Worm (Caenorhabditis elegans): ENCODE data around the gene mans-2.
A peak's percentile ranks its signal among the peaks of the same experiment; 100 is the strongest.

mans-2 gene

ce11 chrV:11985384-11985783 is at the start of gene mans-2:
mans-2 (minus strand) TSS chrV:11985484.
- TF ChIP-seq lir-3 (tag; optimal IDR thresholded peaks at IDR 0.05; ENCODE audit: poor library complexity) (no peak), unc-98 (GFP tag; IDR thresholded peaks at IDR 0.05) (no peak), hlh-17 (GFP tag; optimal IDR thresholded peaks at IDR 0.05; ENCODE audit: borderline replicate concordance) (no peak), mef-2 (tag; optimal IDR thresholded peaks at IDR 0.05) (no peak), lin-14 (GFP tag; optimal IDR thresholded peaks at IDR 0.05) (no peak), fkh-4 (tag; optimal IDR thresholded peaks at IDR 0.05; ENCODE audit: borderline replicate concordance) (no peak)

ce11 chrV:12033841-12034240 is 48.6 kb upstream of the mans-2 start:
- TF ChIP-seq nhr-11 (tag; optimal IDR thresholded peaks at IDR 0.05) (no peak), pag-3 (tag; optimal IDR thresholded peaks at IDR 0.05; ENCODE audit: borderline replicate concordance, insufficient read depth) (no peak), fkh-10 (GFP tag; optimal IDR thresholded peaks at IDR 0.05) (no peak), irx-1 (tag; optimal IDR thresholded peaks at IDR 0.05) (no peak), isw-1 (GFP tag; IDR thresholded peaks at IDR 0.05) (no peak), rnt-1 (tag; optimal IDR thresholded peaks at IDR 0.05) (no peak), sox-4 (tag; optimal IDR thresholded peaks at IDR 0.05) (no peak), nhr-76 (tag; optimal IDR thresholded peaks at IDR 0.05) (no peak), lin-14 (GFP tag; optimal IDR thresholded peaks at IDR 0.05) (no peak), ztf-11 (tag; optimal IDR thresholded peaks at IDR 0.05) (no peak), nhr-84 (tag; optimal IDR thresholded peaks at IDR 0.05) (no peak), tbx-2 (tag; optimal IDR thresholded peaks at IDR 0.05) (no peak), egl-27 (tag; optimal IDR thresholded peaks at IDR 0.05) (no peak), C16A3.4 (tag; optimal IDR thresholded peaks at IDR 0.05) (no peak), blmp-1 (tag; optimal IDR thresholded peaks at IDR 0.05) (no peak), C04F5.9 (tag; optimal IDR thresholded peaks at IDR 0.05) (no peak), ets-5 (GFP tag; IDR thresholded peaks at IDR 0.05) (no peak), fkh-4 (tag; optimal IDR thresholded peaks at IDR 0.05; ENCODE audit: borderline replicate concordance) (no peak), mdl-1 (tag; optimal IDR thresholded peaks at IDR 0.05) (no peak), elt-3 (tag; optimal IDR thresholded peaks at IDR 0.05) (no peak)

ce11 chrV:12032060-12032459 is 46.8 kb upstream of the mans-2 start, which contains the start of gene pkc-1:
pkc-1 (minus strand) TSS chrV:12032160.
- TF ChIP-seq mdl-1 (tag; optimal IDR thresholded peaks at IDR 0.05) (no peak), ceh-63 (GFP tag; optimal IDR thresholded peaks at IDR 0.05) (no peak), blmp-1 (tag; optimal IDR thresholded peaks at IDR 0.05) (no peak), fkh-10 (GFP tag; optimal IDR thresholded peaks at IDR 0.05) (no peak), skn-1 (tag; optimal IDR thresholded peaks at IDR 0.05) (no peak), egl-27 (tag; optimal IDR thresholded peaks at IDR 0.05) (no peak)

ce11 chrV:12028151-12028550 is 42.9 kb upstream of the mans-2 start:
- TF ChIP-seq ceh-88 (GFP tag; IDR thresholded peaks at IDR 0.05), result no peak
- TF ChIP-seq efl-1 (optimal IDR thresholded peaks at IDR 0.05), result no peak
- peak in 1 of 2 experiments; percentile 16 for TF ChIP-seq efl-1 (GFP tag; optimal IDR thresholded peaks at IDR 0.05 in 1 of 2)
- TF ChIP-seq zip-4 (GFP tag; optimal IDR thresholded peaks at IDR 0.05), result no peak
- peak; percentile 16 for TF ChIP-seq lin-14 (GFP tag; optimal IDR thresholded peaks at IDR 0.05)
- TF ChIP-seq fkh-8 (tag; optimal IDR thresholded peaks at IDR 0.05), result peak; percentile 61
- TF ChIP-seq dsc-1 (tag; optimal IDR thresholded peaks at IDR 0.05), result peak; percentile 73

- TF ChIP-seq pax-3 (tag; optimal IDR thresholded peaks at IDR 0.05), result peak; percentile 41
- TF ChIP-seq fkh-10 (GFP tag; optimal IDR thresholded peaks at IDR 0.05), result peak; percentile 93
- no peak for TF ChIP-seq efl-3 (GFP tag; optimal IDR thresholded peaks at IDR 0.05)
- TF ChIP-seq efl-1 (optimal IDR thresholded peaks at IDR 0.05), result peak; percentile 15 to 38
- TF ChIP-seq efl-1 (GFP tag; optimal IDR thresholded peaks at IDR 0.05 in 1 of 2), result no peak
- peak; percentile 71 for TF ChIP-seq mep-1 (tag; optimal IDR thresholded peaks at IDR 0.05)
- TF ChIP-seq skn-1 (tag; optimal IDR thresholded peaks at IDR 0.05), result no peak
- peak; percentile 40 for TF ChIP-seq snu-23 (GFP tag; optimal IDR thresholded peaks at IDR 0.05)
- peak; percentile 5 to 67 (median 25) for TF ChIP-seq ceh-82 (tag; optimal IDR thresholded peaks at IDR 0.05)
- TF ChIP-seq hpl-2 (GFP tag; optimal IDR thresholded peaks at IDR 0.05), result no peak
- TF ChIP-seq nhr-19 (GFP tag; conservative IDR thresholded peaks at IDR 0.05), result 0 out of 2 replicates have a peak, but pooled peaks have one; percentile 12
- TF ChIP-seq blmp-1 (tag; optimal IDR thresholded peaks at IDR 0.05), result no peak
- TF ChIP-seq nhr-90 (tag; optimal IDR thresholded peaks at IDR 0.05; ENCODE audit: poor library complexity), result no peak
- no peak for TF ChIP-seq aly-2 (tag; optimal IDR thresholded peaks at IDR 0.05)
- TF ChIP-seq isw-1 (GFP tag; IDR thresholded peaks at IDR 0.05), result peak; percentile 25
- TF ChIP-seq nhr-47 (tag; optimal IDR thresholded peaks at IDR 0.05), result peak; percentile 46
- no peak for TF ChIP-seq nhr-237 (tag; optimal IDR thresholded peaks at IDR 0.05)
- TF ChIP-seq mdl-1 (tag; optimal IDR thresholded peaks at IDR 0.05), result peak in 1 of 2 experiments; percentile 29
- TF ChIP-seq ztf-4 (tag; optimal IDR thresholded peaks at IDR 0.05), result no peak
Measured at ce11 chrV:12026878-12027477, 41.7 kb upstream of the mans-2 start.
